Worm (Caenorhabditis elegans): ENCODE data around the gene H23L24.1.

- TF ChIP-seq ref-1 (GFP tag; conservative IDR thresholded peaks at IDR 0.05) (no peak), klf-2 (GFP tag; conservative IDR thresholded peaks at IDR 0.05) (no peak), ztf-29 (GFP tag; IDR thresholded peaks at IDR 0.05) (no peak), flt-1 (GFP tag; IDR thresholded peaks at IDR 0.05) (no peak), med-1 (GFP tag; optimal IDR thresholded peaks at IDR 0.05; ENCODE audit: insufficient read depth) (no peak), T22C8.4 (GFP tag; IDR thresholded peaks at IDR 0.05) (no peak)
These were observed 9.9 kb downstream of the H23L24.1 start, which contains the start of gene otub-3 for ce11 chrIV:8728122-8728521.
